Fruit fly (Drosophila melanogaster) whole organism, embryonic: ENCODE data around the gene CG32537.

Experiments used
- Abd-B ChIP-seq: fragments of 200-800 bp; sonication (Bioruptor generic); optimal IDR thresholded peaks from 2 replicates; lab custom pipeline; 2018; ENCODE audit warnings: missing biosample characterization, mild to moderate bottlenecking, missing genetic modification characterization, moderate library complexity
- Asciz ChIP-seq: fragments of 200-800 bp; sonication (Bioruptor generic); optimal IDR thresholded peaks from 2 replicates; lab custom pipeline; 2017; ENCODE audit warnings: missing biosample characterization, mild to moderate bottlenecking, missing genetic modification characterization, missing genetic modification reagents
- BEAF-32 ChIP-seq: fragments of 200-800 bp; sonication (Bioruptor generic); optimal IDR thresholded peaks from 3 replicates; lab custom pipeline; 2017; ENCODE audit warnings: missing biosample characterization, missing genetic modification characterization, mild to moderate bottlenecking, moderate library complexity, missing genetic modification reagents
- CG1603 ChIP-seq: fragments of 200-800 bp; sonication (Bioruptor generic); optimal IDR thresholded peaks from 2 replicates; lab custom pipeline; 2019; ENCODE audit warnings: missing biosample characterization, mild to moderate bottlenecking, missing genetic modification characterization, moderate library complexity
- CG1832 ChIP-seq: fragments of 200-800 bp; sonication (Bioruptor generic); optimal IDR thresholded peaks from 2 replicates; lab custom pipeline; 2017; ENCODE audit warnings: missing biosample characterization, mild to moderate bottlenecking, missing genetic modification characterization, inconsistent platforms
- CG3065 ChIP-seq: fragments of 200-800 bp; sonication (Bioruptor generic); optimal IDR thresholded peaks from 2 replicates; lab custom pipeline; 2016; ENCODE audit warnings: missing biosample characterization, missing genetic modification characterization
- CG32772 ChIP-seq: fragments of 200-800 bp; sonication (Bioruptor generic); IDR thresholded peaks from 2 replicates; pipeline ENCODE4 v1.3.6; 2022; ENCODE audit warnings: missing biosample characterization, missing genetic modification characterization
- CG33213 ChIP-seq: fragments of 200-800 bp; sonication (Bioruptor generic); optimal IDR thresholded peaks from 3 replicates; lab custom pipeline; 2016; ENCODE audit warnings: missing biosample characterization, missing genetic modification characterization
- CG33557 ChIP-seq: fragments of 200-800 bp; sonication (Bioruptor generic); optimal IDR thresholded peaks from 2 replicates; lab custom pipeline; 2019; ENCODE audit warnings: missing biosample characterization, mild to moderate bottlenecking, missing genetic modification characterization, moderate library complexity
- CG8281 ChIP-seq: fragments of 200-800 bp; sonication (Bioruptor generic); optimal IDR thresholded peaks from 2 replicates; lab custom pipeline; 2018; ENCODE audit warnings: missing biosample characterization, mild to moderate bottlenecking, missing genetic modification characterization, moderate library complexity
- CG9797 ChIP-seq: fragments of 200-800 bp; sonication (Bioruptor generic); optimal IDR thresholded peaks from 3 replicates; lab custom pipeline; 2018; ENCODE audit warnings: missing biosample characterization, mild to moderate bottlenecking, missing genetic modification characterization
- CTCF ChIP-seq: fragments of 200-800 bp; sonication (Bioruptor generic); optimal IDR thresholded peaks from 2 replicates; lab custom pipeline; 2017; ENCODE audit warnings: missing biosample characterization, mild to moderate bottlenecking, missing genetic modification characterization, moderate library complexity
- D19B ChIP-seq: fragments of 200-800 bp; sonication (Bioruptor generic); optimal IDR thresholded peaks from 2 replicates; lab custom pipeline; 2017; ENCODE audit warnings: missing biosample characterization, mild to moderate bottlenecking, missing genetic modification characterization
- Fer1 ChIP-seq: fragments of 200-800 bp; sonication (Bioruptor generic); optimal IDR thresholded peaks from 2 replicates; lab custom pipeline; 2017; ENCODE audit warnings: missing biosample characterization, mild to moderate bottlenecking, missing genetic modification characterization
- Gsc ChIP-seq: fragments of 200-800 bp; sonication (Bioruptor generic); IDR thresholded peaks from 2 replicates; pipeline ENCODE4 v1.3.6; 2022; ENCODE audit warnings: missing biosample characterization, missing genetic modification characterization
- Hey ChIP-seq: fragments of 200-800 bp; sonication (Bioruptor generic); optimal IDR thresholded peaks from 3 replicates; lab custom pipeline; 2018; ENCODE audit warnings: missing biosample characterization, mild to moderate bottlenecking, missing genetic modification characterization
- NK7.1 ChIP-seq: fragments of 200-800 bp; sonication (Bioruptor generic); optimal IDR thresholded peaks from 3 replicates; lab custom pipeline; 2016; ENCODE audit warnings: missing biosample characterization, missing genetic modification characterization
- Opbp ChIP-seq: fragments of 200-800 bp; sonication (Bioruptor generic); IDR thresholded peaks from 3 replicates; pipeline ENCODE4 v1.3.6; 2022; ENCODE audit warnings: missing biosample characterization, missing genetic modification characterization; ENCODE audit not compliant: partially characterized antibody
- Sin3A ChIP-seq: fragments of >200 bp; optimal IDR thresholded peaks from 2 replicates; lab custom pipeline; 2018
- Stat92E ChIP-seq, 3 experiments: fragments of >200 bp in 2 of 3; fragments of 200-800 bp in 1 of 3; sonication (Bioruptor generic) in 1 of 3; optimal IDR thresholded peaks; 2 replicates each; lab custom pipeline; 2017 to 2019; ENCODE audit warnings: missing biosample characterization in 3 of 3, missing genetic modification characterization in 3 of 3, mild to moderate bottlenecking in 1 of 3, moderate library complexity in 1 of 3
- btn ChIP-seq: fragments of 200-800 bp; sonication (Bioruptor generic); optimal IDR thresholded peaks from 2 replicates; lab custom pipeline; 2016; ENCODE audit warnings: missing biosample characterization, missing genetic modification characterization
- ci ChIP-seq: fragments of 200-800 bp; sonication (Bioruptor generic); IDR thresholded peaks from 3 replicates; pipeline ENCODE4 v1.3.6; 2022; ENCODE audit warnings: missing biosample characterization, missing genetic modification characterization
- cwo ChIP-seq: fragments of 200-800 bp; sonication (Bioruptor generic); optimal IDR thresholded peaks from 3 replicates; lab custom pipeline; 2017; ENCODE audit warnings: missing biosample characterization, missing genetic modification characterization, mild to moderate bottlenecking, moderate library complexity, missing genetic modification reagents
- dimm ChIP-seq: fragments of 200-800 bp; sonication (Bioruptor generic); IDR thresholded peaks from 2 replicates; pipeline ENCODE4 v1.3.6; 2022; ENCODE audit warnings: missing biosample characterization, missing genetic modification characterization
- dm ChIP-seq: fragments of 200-800 bp; sonication (Bioruptor generic); optimal IDR thresholded peaks from 3 replicates; lab custom pipeline; 2016; ENCODE audit warnings: missing biosample characterization, missing genetic modification characterization
- fu2 ChIP-seq: fragments of 200-800 bp; sonication (Bioruptor generic); optimal IDR thresholded peaks from 2 replicates; lab custom pipeline; 2016; ENCODE audit warnings: missing biosample characterization, missing genetic modification characterization
- gem ChIP-seq: fragments of 200-800 bp; sonication (Bioruptor generic); optimal IDR thresholded peaks from 2 replicates; lab custom pipeline; 2019; ENCODE audit warnings: missing biosample characterization, mild to moderate bottlenecking, missing genetic modification characterization, moderate library complexity
- gro ChIP-seq: fragments of 200-800 bp; sonication (Bioruptor generic); optimal IDR thresholded peaks from 2 replicates; lab custom pipeline; 2016; ENCODE audit warnings: missing biosample characterization, missing genetic modification characterization
- hkb ChIP-seq, 2 experiments: fragments of 200-800 bp in 1 of 2; fragments of >200 bp in 1 of 2; sonication (Bioruptor generic) in 1 of 2; IDR thresholded peaks in 1 of 2; optimal IDR thresholded peaks in 1 of 2; 2 replicates each; pipeline versions ENCODE4 v1.3.6 to Lab custom; 2017 to 2022; ENCODE audit warnings: missing biosample characterization in 1 of 2, missing genetic modification characterization in 1 of 2
- klu ChIP-seq: fragments of 200-800 bp; sonication (Bioruptor generic); IDR thresholded peaks from 2 replicates; pipeline ENCODE4 v1.3.6; 2022; ENCODE audit warnings: missing biosample characterization, missing genetic modification characterization
- kni ChIP-seq: fragments of 200-800 bp; sonication (Bioruptor generic); optimal IDR thresholded peaks from 3 replicates; lab custom pipeline; 2017; ENCODE audit warnings: mild to moderate bottlenecking, missing biosample characterization, missing genetic modification reagents, missing genetic modification characterization
- lbe ChIP-seq: fragments of 200-800 bp; sonication (Bioruptor generic); optimal IDR thresholded peaks from 2 replicates; lab custom pipeline; 2016; ENCODE audit warnings: missing biosample characterization, mild to moderate bottlenecking, missing genetic modification characterization
- lmd ChIP-seq: fragments of 200-800 bp; sonication (Bioruptor generic); IDR thresholded peaks from 2 replicates; pipeline ENCODE4 v1.3.6; 2022; ENCODE audit warnings: missing biosample characterization, missing genetic modification characterization
- mirr ChIP-seq: fragments of 200-800 bp; sonication (Bioruptor generic); optimal IDR thresholded peaks from 3 replicates; lab custom pipeline; 2018; ENCODE audit warnings: missing biosample characterization, mild to moderate bottlenecking, missing genetic modification characterization
- nom ChIP-seq: fragments of 200-800 bp; sonication (Bioruptor generic); optimal IDR thresholded peaks from 2 replicates; lab custom pipeline; 2017; ENCODE audit warnings: missing biosample characterization, missing genetic modification characterization, mild to moderate bottlenecking, moderate library complexity, missing genetic modification reagents
- onecut ChIP-seq: fragments of 200-800 bp; sonication (Bioruptor generic); IDR thresholded peaks from 2 replicates; pipeline ENCODE4 v1.3.6; 2022; ENCODE audit warnings: missing biosample characterization, missing genetic modification characterization
- sens-2 ChIP-seq: fragments of 200-800 bp; sonication (Bioruptor generic); IDR thresholded peaks from 2 replicates; pipeline ENCODE4 v1.3.6; 2022; ENCODE audit warnings: missing biosample characterization, missing genetic modification characterization
- sim ChIP-seq: fragments of 200-800 bp; sonication (Bioruptor generic); IDR thresholded peaks from 2 replicates; pipeline ENCODE4 v1.3.6; 2022; ENCODE audit warnings: missing biosample characterization, missing genetic modification characterization
- tin ChIP-seq: fragments of 200-800 bp; sonication (Bioruptor generic); optimal IDR thresholded peaks from 3 replicates; lab custom pipeline; 2016; ENCODE audit warnings: missing biosample characterization, missing genetic modification characterization
- toy ChIP-seq: fragments of 200-800 bp; sonication (Bioruptor generic); IDR thresholded peaks from 2 replicates; pipeline ENCODE4 v1.3.6; 2022; ENCODE audit warnings: missing biosample characterization, missing genetic modification characterization
- zen ChIP-seq: fragments of 200-800 bp; sonication (Bioruptor generic); optimal IDR thresholded peaks from 3 replicates; lab custom pipeline; 2018; ENCODE audit warnings: missing biosample characterization, mild to moderate bottlenecking, missing genetic modification characterization, moderate library complexity

The CG32537 gene

dm6 chrX:19289318-19289970 is 13.1 kb upstream of the CG32537 start (continued):
- TF ChIP-seq zen (tag; lab: Kevin White, UChicago) (peak; percentile 63), CG1603 (tag; lab: Kevin White, UChicago) (peak; percentile 96), CG1832 (no peak), klu (GFP tag; lab: Robert Waterston, UW) (peak; percentile 69), dimm (GFP tag; lab: Robert Waterston, UW) (peak; percentile 81), cwo (GFP tag; lab: Kevin White, UChicago) (peak; percentile 70), CG32772 (GFP tag; lab: Robert Waterston, UW) (peak; percentile 93), Stat92E (GFP tag; optimal IDR thresholded peaks at IDR 0.05; lab: Kevin White, UChicago) (no peak), btn (peak; percentile 84), sim (GFP tag; lab: Robert Waterston, UW) (peak; percentile 78), Sin3A (no peak), mirr (GFP tag; lab: Kevin White, UChicago) (peak; percentile 55), tin (GFP tag; lab: Kevin White, UChicago) (peak; percentile 91), CTCF (GFP tag; lab: Kevin White, UChicago) (peak; percentile 57), sens-2 (peak; percentile 89), Abd-B (GFP tag; lab: Kevin White, UChicago) (peak; percentile 85), fu2 (peak; percentile 47), dm (GFP tag; lab: Kevin White, UChicago) (peak; percentile 62), toy (peak; percentile 49; the same call in 1 of the 2 replicates), gro (peak; percentile 58), kni (peak; percentile 75), CG33557 (GFP tag; lab: Kevin White, UChicago) (peak; percentile 74), ci (peak; percentile 98), Opbp (no peak), CG3065 (GFP tag; lab: Kevin White, UChicago) (peak; percentile 45), gem (tag; lab: Kevin White, UChicago) (peak; percentile 89), NK7.1 (peak; percentile 61), Asciz (peak; percentile 76), CG9797 (GFP tag; lab: Kevin White, UChicago) (no peak), D19B (GFP tag; lab: Kevin White, UChicago) (peak; percentile 43), lbe (GFP tag; lab: Kevin White, UChicago) (peak; percentile 96), BEAF-32 (GFP tag; lab: Kevin White, UChicago) (no peak), hkb (optimal IDR thresholded peaks at IDR 0.05; lab: Kevin White, UChicago) (no peak), hkb (GFP tag; IDR thresholded peaks at IDR 0.05; lab: Robert Waterston, UW) (peak; percentile 95), Hey (tag; lab: Kevin White, UChicago) (peak; percentile 8), lmd (GFP tag; lab: Robert Waterston, UW) (peak; percentile 91), Fer1 (GFP tag; lab: Kevin White, UChicago) (peak; percentile 82), Gsc (peak; percentile 84)

- TF ChIP-seq onecut (GFP tag; lab: Robert Waterston, UW) = no peak
- no peak for TF ChIP-seq Gsc
- peak; percentile 6 for TF ChIP-seq Hey (tag; lab: Kevin White, UChicago)
- TF ChIP-seq CG33213 (GFP tag; lab: Kevin White, UChicago) = no peak
- TF ChIP-seq nom (GFP tag; lab: Kevin White, UChicago) = peak; percentile 43
- TF ChIP-seq CG8281 (tag; lab: Kevin White, UChicago) = peak; percentile 99
Observed at dm6 chrX:19287784-19288183, 11.4 kb upstream of the CG32537 start.
